Worm (Caenorhabditis elegans): ENCODE data around the gene C26H9A.3.

DNA sequence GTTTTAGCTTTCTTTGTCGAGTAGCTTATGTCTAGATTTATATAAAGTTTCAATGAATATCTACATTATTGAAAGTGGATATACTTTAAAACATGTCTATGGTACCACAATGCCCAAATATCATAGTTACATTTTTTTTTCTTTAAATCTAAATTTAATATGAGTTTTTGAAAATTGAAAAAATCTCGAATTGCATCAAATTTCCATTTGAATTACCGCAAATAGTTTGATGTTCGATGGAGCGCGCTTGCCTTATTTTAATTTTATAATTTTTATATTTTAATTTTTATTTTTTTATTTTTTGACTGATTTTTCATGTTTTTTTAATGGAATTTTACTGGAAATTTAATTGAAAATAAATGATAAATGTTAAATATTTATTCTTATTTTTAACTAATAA, 35.5 kb upstream of the C26H9A.3 start, which contains the start of gene T23B5.4:
- TF ChIP-seq nhr-12 (tag; optimal IDR thresholded peaks at IDR 0.05) = no peak
- TF ChIP-seq pha-4 (tag; optimal IDR thresholded peaks at IDR 0.05) = no peak
- TF ChIP-seq nhr-237 (tag; optimal IDR thresholded peaks at IDR 0.05) = no peak
- no peak for TF ChIP-seq ztf-11 (tag; optimal IDR thresholded peaks at IDR 0.05)
- TF ChIP-seq nhr-76 (tag; optimal IDR thresholded peaks at IDR 0.05) = no peak
- TF ChIP-seq unc-62 (GFP tag; optimal IDR thresholded peaks at IDR 0.05) = no peak
- no peak for TF ChIP-seq lsy-2 (tag; optimal IDR thresholded peaks at IDR 0.05)
- no peak for TF ChIP-seq sptf-1 (tag; optimal IDR thresholded peaks at IDR 0.05)
- no peak for TF ChIP-seq ham-2 (GFP tag; optimal IDR thresholded peaks at IDR 0.05)
- TF ChIP-seq mab-5 (tag; optimal IDR thresholded peaks at IDR 0.05) = no peak
- no peak for TF ChIP-seq blmp-1 (tag; optimal IDR thresholded peaks at IDR 0.05)
- no peak for TF ChIP-seq ces-1 (GFP tag; optimal IDR thresholded peaks at IDR 0.05)
- no peak for TF ChIP-seq unc-39 (tag; optimal IDR thresholded peaks at IDR 0.05)

Data from whole organism, mixed stage, embryonic.